Fruit fly (Drosophila melanogaster): ENCODE data around the gene CheB93a.

Gene CheB93a

dm6 chr3R:21373403-21374326 is 33.6 kb upstream of the CheB93a start (continued):
- no peak for TF ChIP-seq hkb (optimal IDR thresholded peaks at IDR 0.05)
- no peak for TF ChIP-seq hkb (GFP tag; IDR thresholded peaks at IDR 0.05)
- no peak for TF ChIP-seq CG16779 (GFP tag; IDR thresholded peaks at IDR 0.05)
- peak; percentile 63 for TF ChIP-seq sens (GFP tag)
- no peak for TF ChIP-seq Atf3 (GFP tag; optimal IDR thresholded peaks at IDR 0.05)
- TF ChIP-seq lilli (GFP tag; optimal IDR thresholded peaks at IDR 0.05) = peak; percentile 2
- no peak for TF ChIP-seq Antp (GFP tag; optimal IDR thresholded peaks at IDR 0.05)
- TF ChIP-seq klu (GFP tag; IDR thresholded peaks at IDR 0.05) = no peak
- peak; percentile 95 for TF ChIP-seq Ets65A (GFP tag)
- TF ChIP-seq twi (tag; optimal IDR thresholded peaks at IDR 0.05) = no peak
- TF ChIP-seq Bteb2 (GFP tag; optimal IDR thresholded peaks at IDR 0.05) = no peak
- peak; percentile 74; the same call in 1 of the 2 replicates for TF ChIP-seq Rfx (GFP tag; IDR thresholded peaks at IDR 0.05)
- no peak for TF ChIP-seq Lim3 (GFP tag; IDR thresholded peaks at IDR 0.05)
- TF ChIP-seq ato (GFP tag; IDR thresholded peaks at IDR 0.05; ENCODE audit: partially characterized antibody) = peak; percentile 51; the same call in 1 of the 2 replicates
- TF ChIP-seq Elba2 (GFP tag; optimal IDR thresholded peaks at IDR 0.05) = no peak
- peak; percentile 26; the same call in 1 of the 2 replicates for TF ChIP-seq E2f1 (GFP tag; IDR thresholded peaks at IDR 0.05)
- no peak for TF ChIP-seq eyg (GFP tag; optimal IDR thresholded peaks at IDR 0.05)
- peak; percentile 66; the same call in 1 of the 2 replicates for TF ChIP-seq onecut (GFP tag; IDR thresholded peaks at IDR 0.05)
- TF ChIP-seq CG43689 (GFP tag; IDR thresholded peaks at IDR 0.05) = 0 out of 2 replicates have a peak, but pooled peaks have one; percentile 4
- peak; percentile 71 for TF ChIP-seq CG11456 (GFP tag; IDR thresholded peaks at IDR 0.05)
- TF ChIP-seq ken (GFP tag; IDR thresholded peaks at IDR 0.05) = 0 out of 3 replicates have a peak, but pooled peaks have one; percentile 18
- TF ChIP-seq CG12104 (GFP tag; optimal IDR thresholded peaks at IDR 0.05) = no peak
- TF ChIP-seq Camta (GFP tag; optimal IDR thresholded peaks at IDR 0.05) = no peak
- TF ChIP-seq CG31388 (GFP tag; optimal IDR thresholded peaks at IDR 0.05) = no peak
- TF ChIP-seq trem (tag; optimal IDR thresholded peaks at IDR 0.05) = peak; percentile 80
- TF ChIP-seq MESR4 (GFP tag; optimal IDR thresholded peaks at IDR 0.05) = peak; percentile 52
- no peak for TF ChIP-seq CG6272 (GFP tag; IDR thresholded peaks at IDR 0.05)
- no peak for TF ChIP-seq Atf6 (GFP tag; IDR thresholded peaks at IDR 0.05)
- peak; percentile 93 for TF ChIP-seq MBD-R2 (GFP tag; IDR thresholded peaks at IDR 0.05)
- no peak for TF ChIP-seq CG18011 (GFP tag; optimal IDR thresholded peaks at IDR 0.05)
- TF ChIP-seq D (optimal IDR thresholded peaks at IDR 0.05) = no peak
- no peak for TF ChIP-seq D (GFP tag; optimal IDR thresholded peaks at IDR 0.05)
- TF ChIP-seq CG5180 (GFP tag; optimal IDR thresholded peaks at IDR 0.05) = no peak
- TF ChIP-seq CG11723 (GFP tag; optimal IDR thresholded peaks at IDR 0.05) = no peak
- TF ChIP-seq Dip2 (GFP tag; IDR thresholded peaks at IDR 0.05) = no peak
- peak; percentile 46 for TF ChIP-seq CTCF (GFP tag; optimal IDR thresholded peaks at IDR 0.05)
- TF ChIP-seq fru (optimal IDR thresholded peaks at IDR 0.05) = no peak
- no peak for TF ChIP-seq tap (tag; optimal IDR thresholded peaks at IDR 0.05)
- TF ChIP-seq CG10462 (GFP tag; optimal IDR thresholded peaks at IDR 0.05) = no peak
- no peak for TF ChIP-seq dan (GFP tag; IDR thresholded peaks at IDR 0.05)
- no peak for TF ChIP-seq sc (optimal IDR thresholded peaks at IDR 0.05)
- TF ChIP-seq sc (GFP tag; optimal IDR thresholded peaks at IDR 0.05) = no peak
- no peak for TF ChIP-seq CG12942 (GFP tag; optimal IDR thresholded peaks at IDR 0.05)
- peak; percentile 53 for TF ChIP-seq CG32532 (GFP tag; IDR thresholded peaks at IDR 0.05)
- TF ChIP-seq rib (GFP tag; IDR thresholded peaks at IDR 0.05) = no peak
- peak; percentile 53; the same call in 2 of the 3 replicates for TF ChIP-seq dysf (GFP tag; IDR thresholded peaks at IDR 0.05)
- TF ChIP-seq dmrt99B (tag; optimal IDR thresholded peaks at IDR 0.05) = no peak
- TF ChIP-seq B-H1 (GFP tag; IDR thresholded peaks at IDR 0.05) = no peak
- TF ChIP-seq CG34376 (GFP tag; optimal IDR thresholded peaks at IDR 0.05) = peak; percentile 64
- TF ChIP-seq CG6791 (GFP tag; IDR thresholded peaks at IDR 0.05; ENCODE audit: partially characterized antibody) = peak; percentile 50; the same call in 1 of the 3 replicates
- TF ChIP-seq CG17912 (GFP tag; optimal IDR thresholded peaks at IDR 0.05) = peak; percentile 55
- no peak for TF ChIP-seq vnd (GFP tag; IDR thresholded peaks at IDR 0.05; ENCODE audit: partially characterized antibody)
